Fruit fly (Drosophila melanogaster) S2 (cell line): ENCODE measurements around the gene pygo.

Experiments used
- CG8478 ChIP-seq: fragments of >200 bp; optimal IDR thresholded peaks from 2 replicates; lab custom pipeline; 2018
- CTCF ChIP-seq, 2 experiments: fragments of >200 bp; optimal IDR thresholded peaks; 2 replicates each; lab custom pipeline; 2018

Gene pygo

dm6 chr3R:31580586-31580994 is at the start of gene pygo, which contains the start of gene rod:
pygo (minus strand) TSS chr3R:31580699.
rod (plus strand) TSS chr3R:31580951.
- TF ChIP-seq CTCF (optimal IDR thresholded peaks at IDR 0.05; lab: Kevin White, UChicago) (no peak), CG8478 (lab: Kevin White, UChicago) (no peak)

- TF ChIP-seq CG8478 (lab: Kevin White, UChicago): no peak
- no peak for TF ChIP-seq CTCF (optimal IDR thresholded peaks at IDR 0.05; lab: Kevin White, UChicago)
Observed at dm6 chr3R:31627186-31627585, 46.7 kb upstream of the pygo start.

dm6 chr3R:31626237-31626636 is 45.7 kb upstream of the pygo start:
- TF ChIP-seq CTCF (optimal IDR thresholded peaks at IDR 0.05; lab: Kevin White, UChicago) (no peak), CG8478 (lab: Kevin White, UChicago) (no peak)

- TF ChIP-seq CG8478 (lab: Kevin White, UChicago) (no peak), CTCF (optimal IDR thresholded peaks at IDR 0.05; lab: Kevin White, UChicago) (no peak)
Observed at dm6 chr3R:31622648-31623047, 42.1 kb upstream of the pygo start.

- TF ChIP-seq CTCF (optimal IDR thresholded peaks at IDR 0.05; lab: Kevin White, UChicago) (no peak), CG8478 (lab: Kevin White, UChicago) (no peak)
Observed at dm6 chr3R:31621814-31622213, 41.3 kb upstream of the pygo start, which contains the start of gene kek6. kek6 (plus strand) TSS chr3R:31622136.

dm6 chr3R:31617801-31618200 is 37.3 kb upstream of the pygo start, which contains the start of gene pasha:
pasha (plus strand) TSS chr3R:31617977.
- TF ChIP-seq CG8478 (lab: Kevin White, UChicago) (no peak), CTCF (optimal IDR thresholded peaks at IDR 0.05; lab: Kevin White, UChicago) (no peak)

dm6 chr3R:31616001-31616400 is 35.5 kb upstream of the pygo start, which contains the start of the genes Mnat9 and CG1792:
Mnat9 (minus strand) TSS chr3R:31616160.
CG1792 (plus strand) TSS chr3R:31616303.
- TF ChIP-seq CG8478 (lab: Kevin White, UChicago) (no peak), CTCF (optimal IDR thresholded peaks at IDR 0.05; lab: Kevin White, UChicago) (no peak)

dm6 chr3R:31612564-31612963 is 32.1 kb upstream of the pygo start, which contains the start of gene CycG:
CycG (minus strand) TSS chr3R:31612664.
- TF ChIP-seq CG8478 (lab: Kevin White, UChicago): no peak
- no peak for TF ChIP-seq CTCF (optimal IDR thresholded peaks at IDR 0.05; lab: Kevin White, UChicago)

dm6 chr3R:31610639-31611594 is 30.4 kb upstream of the pygo start, which contains the start of gene Med:
Med (plus strand) TSS chr3R:31611046.
- TF ChIP-seq CG8478 (lab: Kevin White, UChicago): no peak
- TF ChIP-seq CTCF (optimal IDR thresholded peaks at IDR 0.05; lab: Kevin White, UChicago): no peak

- no peak for TF ChIP-seq CG8478 (lab: Kevin White, UChicago)
- TF ChIP-seq CTCF (optimal IDR thresholded peaks at IDR 0.05; lab: Kevin White, UChicago): peak in 1 of 2 experiments; percentile 29
Observed at dm6 chr3R:31609413-31610054, 29.0 kb upstream of the pygo start.

- TF ChIP-seq CTCF (optimal IDR thresholded peaks at IDR 0.05; lab: Kevin White, UChicago) (no peak), CG8478 (lab: Kevin White, UChicago) (peak; percentile 67)
Observed at dm6 chr3R:31608438-31609188, 28.1 kb upstream of the pygo start.

dm6 chr3R:31608030-31608429 is 27.5 kb upstream of the pygo start:
- TF ChIP-seq CG8478 (lab: Kevin White, UChicago) (no peak), CTCF (optimal IDR thresholded peaks at IDR 0.05; lab: Kevin White, UChicago) (no peak)

dm6 chr3R:31607287-31607849 is 26.9 kb upstream of the pygo start:
- TF ChIP-seq CG8478 (lab: Kevin White, UChicago) (no peak), CTCF (optimal IDR thresholded peaks at IDR 0.05; lab: Kevin White, UChicago) (no peak)
